Worm (Caenorhabditis elegans) whole organism, L1 larva: ENCODE data around the gene ufd-1.

Source experiments
- C04F5.9 ChIP-seq: sonication (generic microtip); optimal IDR thresholded peaks from 2 replicates; lab custom pipeline; 2016; ENCODE audit warnings: missing genetic modification characterization, missing compliant biosample characterization
- C16A3.4 ChIP-seq: fragments of 150-350 bp; optimal IDR thresholded peaks from 2 replicates; lab custom pipeline; 2014; ENCODE audit warnings: missing biosample characterization, missing genetic modification characterization
- C34B4.2 ChIP-seq: sonication (generic microtip); optimal IDR thresholded peaks from 2 replicates; lab custom pipeline; 2017; ENCODE audit warnings: mild to moderate bottlenecking, missing genetic modification characterization, missing compliant biosample characterization
- F16B12.6 ChIP-seq: fragments of 150-350 bp; optimal IDR thresholded peaks from 2 replicates; lab custom pipeline; 2014; ENCODE audit warnings: missing biosample characterization, missing genetic modification characterization
- Y116A8C.19 ChIP-seq: sonication (generic microtip); optimal IDR thresholded peaks from 2 replicates; lab custom pipeline; 2016; ENCODE audit warnings: missing compliant biosample characterization, missing genetic modification characterization, borderline replicate concordance
- blmp-1 ChIP-seq: fragments of 150-350 bp; optimal IDR thresholded peaks from 2 replicates; lab custom pipeline; 2014; ENCODE audit warnings: missing biosample characterization, missing genetic modification characterization
- ceh-8 ChIP-seq: fragments of 200-800 bp; sonication (Bioruptor generic); optimal IDR thresholded peaks from 2 replicates; lab custom pipeline; 2018; ENCODE audit warnings: mild to moderate bottlenecking, missing genetic modification characterization, moderate library complexity, missing compliant biosample characterization
- ceh-88 ChIP-seq: fragments of 200-800 bp; sonication (Bioruptor generic); IDR thresholded peaks from 2 replicates; pipeline ENCODE4 v1.3.6; 2022; ENCODE audit warnings: missing genetic modification characterization, missing compliant biosample characterization
- ces-1 ChIP-seq: fragments of 150-350 bp; optimal IDR thresholded peaks from 2 replicates; lab custom pipeline; 2014; ENCODE audit warnings: missing biosample characterization, missing genetic modification reagents, missing genetic modification characterization
- dpl-1 ChIP-seq, 3 experiments: fragments of 150-350 bp in 2 of 3; sonication (generic microtip) in 1 of 3; optimal IDR thresholded peaks; 2 replicates each; lab custom pipeline; 2014 to 2017; ENCODE audit warnings: missing biosample characterization in 3 of 3, missing genetic modification characterization in 3 of 3, missing genetic modification reagents in 3 of 3
- efl-1 ChIP-seq, 4 experiments: fragments of 150-350 bp; optimal IDR thresholded peaks in 3 of 4; peaks in 1 of 4; 1 replicate in 1 of 4; 2 replicates in 3 of 4; lab custom pipeline; 2014; ENCODE audit warnings: missing biosample characterization in 2 of 4, missing genetic modification characterization in 2 of 4, missing genetic modification reagents in 2 of 4
- efl-3 ChIP-seq: fragments of 200-800 bp; sonication (Bioruptor generic); optimal IDR thresholded peaks from 2 replicates; lab custom pipeline; 2018; ENCODE audit warnings: mild to moderate bottlenecking, missing genetic modification characterization, missing compliant biosample characterization
- egl-13 ChIP-seq: sonication (generic microtip); optimal IDR thresholded peaks from 2 replicates; lab custom pipeline; 2016; ENCODE audit warnings: missing genotype, missing genetic modification reagents, missing genetic modification characterization, missing compliant biosample characterization
- elt-2 ChIP-seq: sonication (generic microtip); optimal IDR thresholded peaks from 2 replicates; lab custom pipeline; 2016; ENCODE audit warnings: missing genetic modification characterization, mild to moderate bottlenecking, inconsistent platforms, missing compliant biosample characterization, missing genetic modification reagents
- ets-5 ChIP-seq: fragments of 200-800 bp; sonication (Bioruptor generic); IDR thresholded peaks from 2 replicates; pipeline ENCODE4 v1.3.6; 2022; ENCODE audit warnings: missing genetic modification characterization, missing compliant biosample characterization
- hlh-4 ChIP-seq: sonication (generic microtip); optimal IDR thresholded peaks from 2 replicates; lab custom pipeline; 2016; ENCODE audit warnings: mild to moderate bottlenecking, missing genetic modification characterization, missing compliant biosample characterization
- hpl-2 ChIP-seq: fragments of 150-350 bp; optimal IDR thresholded peaks from 2 replicates; lab custom pipeline; 2014; ENCODE audit warnings: missing biosample characterization, missing genetic modification reagents, missing genetic modification characterization
- lin-14 ChIP-seq: fragments of 200-800 bp; sonication (Bioruptor generic); optimal IDR thresholded peaks from 2 replicates; lab custom pipeline; 2018; ENCODE audit warnings: mild to moderate bottlenecking, missing genetic modification characterization, moderate library complexity, missing compliant biosample characterization
- lin-35 ChIP-seq, 2 experiments: fragments of 150-350 bp; optimal IDR thresholded peaks; 2 replicates each; lab custom pipeline; 2014; ENCODE audit warnings: missing biosample characterization in 2 of 2, missing genetic modification characterization in 2 of 2, missing genetic modification reagents in 2 of 2
- lin-39 ChIP-seq: fragments of 150-350 bp; optimal IDR thresholded peaks from 2 replicates; lab custom pipeline; 2014; ENCODE audit warnings: missing biosample characterization, missing genetic modification reagents, missing genetic modification characterization
- lsy-2 ChIP-seq, 2 experiments: fragments of 150-350 bp; optimal IDR thresholded peaks; 2 replicates each; lab custom pipeline; 2014; ENCODE audit warnings: missing biosample characterization in 2 of 2, missing genetic modification characterization in 2 of 2
- mdl-1 ChIP-seq, 2 experiments: fragments of 150-350 bp; optimal IDR thresholded peaks; 2 replicates each; lab custom pipeline; 2014 to 2017; ENCODE audit warnings: missing biosample characterization in 2 of 2, missing genetic modification characterization in 2 of 2, inconsistent platforms in 1 of 2
- mef-2 ChIP-seq: fragments of 150-350 bp; optimal IDR thresholded peaks from 2 replicates; lab custom pipeline; 2014; ENCODE audit warnings: missing biosample characterization, missing genetic modification characterization
- mep-1 ChIP-seq: fragments of 150-350 bp; optimal IDR thresholded peaks from 2 replicates; lab custom pipeline; 2014; ENCODE audit warnings: missing biosample characterization, missing genetic modification characterization
- nhr-12 ChIP-seq: sonication (generic microtip); optimal IDR thresholded peaks from 2 replicates; lab custom pipeline; 2017; ENCODE audit warnings: missing biosample characterization, missing genetic modification characterization
- nhr-19 ChIP-seq: fragments of 200-800 bp; sonication (Bioruptor generic); conservative IDR thresholded peaks from 2 replicates; pipeline ENCODE4 v1.3.6; 2022; ENCODE audit warnings: missing genetic modification characterization, missing compliant biosample characterization
- nhr-20 ChIP-seq: sonication (generic microtip); optimal IDR thresholded peaks from 2 replicates; lab custom pipeline; 2016; ENCODE audit warnings: mild to moderate bottlenecking, missing genetic modification characterization, missing compliant biosample characterization
- nhr-237 ChIP-seq: fragments of 150-350 bp; optimal IDR thresholded peaks from 2 replicates; lab custom pipeline; 2014; ENCODE audit warnings: missing biosample characterization, missing genetic modification characterization
- nhr-28 ChIP-seq: fragments of 150-350 bp; optimal IDR thresholded peaks from 2 replicates; lab custom pipeline; 2014; ENCODE audit warnings: missing biosample characterization, missing genetic modification characterization
- nhr-47 ChIP-seq: sonication (generic microtip); optimal IDR thresholded peaks from 2 replicates; lab custom pipeline; 2016; ENCODE audit warnings: mild to moderate bottlenecking, missing genetic modification characterization, moderate library complexity, missing compliant biosample characterization
- nhr-90 ChIP-seq: sonication (generic microtip); optimal IDR thresholded peaks from 2 replicates; lab custom pipeline; 2016; ENCODE audit warnings: mild to moderate bottlenecking, missing genetic modification characterization, missing compliant biosample characterization; ENCODE audit not compliant: poor library complexity
- pag-3 ChIP-seq: sonication (generic microtip); optimal IDR thresholded peaks from 2 replicates; lab custom pipeline; 2017; ENCODE audit warnings: missing genetic modification characterization, mild to moderate bottlenecking, missing compliant biosample characterization, antibody characterized with exemption, borderline replicate concordance; ENCODE audit not compliant: insufficient read depth
- skn-1 ChIP-seq: fragments of 150-350 bp; optimal IDR thresholded peaks from 2 replicates; lab custom pipeline; 2014; ENCODE audit warnings: missing biosample characterization, missing genetic modification characterization
- snpc-4 ChIP-seq: fragments of 150-350 bp; optimal IDR thresholded peaks from 2 replicates; lab custom pipeline; 2014; ENCODE audit warnings: missing biosample characterization, missing genetic modification characterization
- sox-4 ChIP-seq: sonication (generic microtip); optimal IDR thresholded peaks from 2 replicates; lab custom pipeline; 2016; ENCODE audit warnings: missing genetic modification characterization, missing compliant biosample characterization
- sptf-1 ChIP-seq: fragments of 150-350 bp; optimal IDR thresholded peaks from 2 replicates; lab custom pipeline; 2014; ENCODE audit warnings: missing biosample characterization, missing genetic modification characterization
- swsn-7 ChIP-seq: sonication (generic microtip); optimal IDR thresholded peaks from 2 replicates; lab custom pipeline; 2016; ENCODE audit warnings: missing genetic modification characterization, missing compliant biosample characterization
- tlp-1 ChIP-seq: fragments of 150-350 bp; optimal IDR thresholded peaks from 2 replicates; lab custom pipeline; 2014; ENCODE audit warnings: missing biosample characterization, missing genetic modification characterization
- unc-130 ChIP-seq: fragments of 150-350 bp; optimal IDR thresholded peaks from 2 replicates; lab custom pipeline; 2017; ENCODE audit warnings: missing biosample characterization, missing genetic modification characterization, inconsistent platforms
- unc-62 ChIP-seq: fragments of 150-350 bp; optimal IDR thresholded peaks from 2 replicates; lab custom pipeline; 2014; ENCODE audit warnings: missing biosample characterization, missing genetic modification reagents, missing genetic modification characterization
- unc-98 ChIP-seq: fragments of 200-800 bp; sonication (Bioruptor generic); IDR thresholded peaks from 2 replicates; pipeline ENCODE4 v1.3.6; 2022; ENCODE audit warnings: missing genetic modification characterization, missing compliant biosample characterization
- vab-15 ChIP-seq: sonication (generic microtip); optimal IDR thresholded peaks from 2 replicates; lab custom pipeline; 2017; ENCODE audit warnings: missing genotype, mild to moderate bottlenecking, missing genetic modification characterization, missing compliant biosample characterization
- xbp-1 ChIP-seq: sonication (generic microtip); optimal IDR thresholded peaks from 2 replicates; lab custom pipeline; 2016; ENCODE audit warnings: missing genetic modification characterization, missing compliant biosample characterization
- zag-1 ChIP-seq: fragments of 150-350 bp; optimal IDR thresholded peaks from 2 replicates; lab custom pipeline; 2014; ENCODE audit warnings: missing biosample characterization, missing genetic modification characterization
- ztf-4 ChIP-seq: fragments of 150-350 bp; optimal IDR thresholded peaks from 2 replicates; lab custom pipeline; 2014; ENCODE audit warnings: missing biosample characterization, missing genetic modification characterization

Gene ufd-1

ce11 chrIV:12287628-12288027, 43.1 kb downstream of the ufd-1 start, which contains the start of gene erl-1:
erl-1 (plus strand) TSS chrIV:12287928.
- TF ChIP-seq efl-1 (optimal IDR thresholded peaks at IDR 0.05; lab: Kevin White, UChicago) (no peak), efl-1 (GFP tag; optimal IDR thresholded peaks at IDR 0.05 in 1 of 2; lab: Kevin White, UChicago) (no peak), sptf-1 (tag; lab: Kevin White, UChicago) (no peak), pag-3 (tag; lab: Kevin White, UChicago) (no peak), ceh-88 (GFP tag; lab: Robert Waterston, UW) (no peak), nhr-90 (tag; lab: Kevin White, UChicago) (no peak), snpc-4 (no peak), tlp-1 (tag; lab: Kevin White, UChicago) (no peak), nhr-237 (tag; lab: Kevin White, UChicago) (no peak), ztf-4 (tag; lab: Kevin White, UChicago) (no peak), C04F5.9 (tag; lab: Kevin White, UChicago) (no peak), vab-15 (no peak), zag-1 (tag; lab: Kevin White, UChicago) (no peak), nhr-28 (no peak)

- TF ChIP-seq unc-130 (tag; lab: Kevin White, UChicago) (no peak), efl-3 (GFP tag; lab: Kevin White, UChicago) (no peak), nhr-19 (no peak), unc-98 (GFP tag; lab: Robert Waterston, UW) (no peak), mdl-1 (tag; optimal IDR thresholded peaks at IDR 0.05; lab: Kevin White, UChicago) (no peak), C34B4.2 (no peak), nhr-20 (tag; lab: Kevin White, UChicago) (no peak), swsn-7 (no peak), lsy-2 (tag; optimal IDR thresholded peaks at IDR 0.05; lab: Kevin White, UChicago) (no peak), Y116A8C.19 (tag; lab: Kevin White, UChicago) (no peak), sox-4 (tag; lab: Kevin White, UChicago) (no peak), lin-35 (GFP tag; optimal IDR thresholded peaks at IDR 0.05; lab: Kevin White, UChicago) (no peak), skn-1 (tag; lab: Kevin White, UChicago) (no peak), mef-2 (tag; lab: Kevin White, UChicago) (no peak)
Observed at ce11 chrIV:12282873-12283272, 47.8 kb downstream of the ufd-1 start, which contains the start of gene hpo-12. hpo-12 (plus strand) TSS chrIV:12283173.

ce11 chrIV:12282157-12282789, 48.4 kb downstream of the ufd-1 start, which contains the start of the genes C42C1.12 and C42C1.19:
C42C1.12 (minus strand) TSS chrIV:12282207.
C42C1.19 (plus strand) TSS chrIV:12282739.
- TF ChIP-seq F16B12.6 (tag; lab: Kevin White, UChicago) (peak; percentile 82), efl-1 (optimal IDR thresholded peaks at IDR 0.05; lab: Kevin White, UChicago) (peak; percentile 1 to 30), efl-1 (GFP tag; optimal IDR thresholded peaks at IDR 0.05 in 1 of 2; lab: Kevin White, UChicago) (peak in 1 of 2 experiments; percentile 45), lsy-2 (tag; optimal IDR thresholded peaks at IDR 0.05; lab: Kevin White, UChicago) (peak; percentile 54 to 61), C16A3.4 (tag; lab: Kevin White, UChicago) (no peak), ceh-8 (GFP tag; lab: Kevin White, UChicago) (no peak), snpc-4 (no peak), unc-98 (GFP tag; lab: Robert Waterston, UW) (no peak), nhr-47 (no peak), dpl-1 (GFP tag; optimal IDR thresholded peaks at IDR 0.05; lab: Kevin White, UChicago) (peak in 1 of 3 experiments; percentile 39), lin-39 (tag; lab: Kevin White, UChicago) (no peak), hpl-2 (no peak), skn-1 (tag; lab: Kevin White, UChicago) (no peak), swsn-7 (peak; percentile 3), nhr-28 (no peak), unc-62 (GFP tag; lab: Kevin White, UChicago) (no peak), lin-35 (GFP tag; optimal IDR thresholded peaks at IDR 0.05; lab: Kevin White, UChicago) (peak; percentile 1 to 14), nhr-90 (tag; lab: Kevin White, UChicago) (no peak), nhr-12 (no peak), elt-2 (tag; lab: Kevin White, UChicago) (no peak), ets-5 (GFP tag; lab: Robert Waterston, UW) (no peak), ces-1 (no peak), hlh-4 (tag; lab: Kevin White, UChicago) (no peak), lin-14 (GFP tag; lab: Kevin White, UChicago) (no peak), mep-1 (tag; lab: Kevin White, UChicago) (peak; percentile 53), xbp-1 (tag; lab: Kevin White, UChicago) (peak; percentile 32), egl-13 (tag; lab: Kevin White, UChicago) (no peak), unc-130 (tag; lab: Kevin White, UChicago) (no peak), blmp-1 (tag; lab: Kevin White, UChicago) (peak; percentile 15), efl-3 (GFP tag; lab: Kevin White, UChicago) (no peak), sptf-1 (tag; lab: Kevin White, UChicago) (no peak)
